Fruit fly (Drosophila melanogaster): ENCODE measurements around the gene CG33969.

The CG33969 gene

DNA sequence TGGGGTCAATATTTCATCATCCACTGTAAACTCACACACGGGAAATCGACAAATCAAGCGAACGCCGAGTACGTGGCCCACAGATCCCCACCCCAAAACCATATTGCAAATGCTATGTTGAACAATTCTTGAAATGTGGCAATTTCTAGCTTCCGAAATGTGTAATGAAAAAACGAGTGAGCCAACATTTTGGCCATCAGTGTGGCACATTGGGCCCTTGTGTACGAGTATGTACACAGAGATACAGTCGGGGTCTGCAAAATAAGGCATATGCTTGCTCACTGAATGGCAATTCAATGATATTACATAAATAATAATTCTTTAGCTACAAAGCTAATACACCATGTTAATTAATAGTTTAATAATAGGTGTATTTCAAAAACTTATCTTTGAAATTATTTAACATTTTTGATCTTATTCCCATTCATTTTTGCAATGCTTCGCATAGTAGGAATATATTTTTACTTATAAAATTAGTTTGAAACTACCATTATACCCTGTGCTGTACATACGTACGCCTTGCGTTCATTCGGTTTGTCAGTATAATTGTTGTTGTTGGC lies 6.3 kb upstream of the CG33969 start (continued):
- TF ChIP-seq CG9139 (GFP tag; optimal IDR thresholded peaks at IDR 0.05) (peak; percentile 78), achi (GFP tag; optimal IDR thresholded peaks at IDR 0.05) (peak; percentile 92), CG8319 (GFP tag; optimal IDR thresholded peaks at IDR 0.05) (peak; percentile 91), Ets21C (GFP tag; optimal IDR thresholded peaks at IDR 0.05) (peak; percentile 83), dsx (GFP tag; optimal IDR thresholded peaks at IDR 0.05; ENCODE audit: poor library complexity, severe bottlenecking) (peak; percentile 86), Eip78C (GFP tag) (peak; percentile 99), CG31627 (GFP tag; optimal IDR thresholded peaks at IDR 0.05) (peak; percentile 93), eg (GFP tag; IDR thresholded peaks at IDR 0.05) (peak; percentile 87), dac (GFP tag; optimal IDR thresholded peaks at IDR 0.05) (peak; percentile 79), Smox (GFP tag; optimal IDR thresholded peaks at IDR 0.05) (peak; percentile 92), lz (GFP tag; optimal IDR thresholded peaks at IDR 0.05) (peak; percentile 90), svp (GFP tag) (peak; percentile 95), CG8632 (GFP tag; optimal IDR thresholded peaks at IDR 0.05) (peak; percentile 91), Eip75B (GFP tag; optimal IDR thresholded peaks at IDR 0.05) (peak; percentile 90), fd59A (GFP tag; optimal IDR thresholded peaks at IDR 0.05) (peak; percentile 84), CG16779 (tag; optimal IDR thresholded peaks at IDR 0.05) (peak; percentile 84), CG6808 (GFP tag; optimal IDR thresholded peaks at IDR 0.05) (peak; percentile 89), spab (GFP tag; optimal IDR thresholded peaks at IDR 0.05) (peak; percentile 89), CG11294 (GFP tag; IDR thresholded peaks at IDR 0.05) (peak; percentile 83), net (GFP tag; optimal IDR thresholded peaks at IDR 0.05) (peak; percentile 95), CG11762 (GFP tag; optimal IDR thresholded peaks at IDR 0.05; ENCODE audit: insufficient read depth) (peak; percentile 86), esn (GFP tag; optimal IDR thresholded peaks at IDR 0.05) (peak; percentile 95), salr (GFP tag; optimal IDR thresholded peaks at IDR 0.05) (peak; percentile 67 to 94), ss (GFP tag; optimal IDR thresholded peaks at IDR 0.05) (peak; percentile 81 to 83), CG10631 (GFP tag; optimal IDR thresholded peaks at IDR 0.05) (peak; percentile 91), CG3032 (tag; optimal IDR thresholded peaks at IDR 0.05) (peak; percentile 90), CG6163 (GFP tag; IDR thresholded peaks at IDR 0.05) (peak; percentile 84), Lpt (GFP tag; optimal IDR thresholded peaks at IDR 0.05) (peak; percentile 90), CG6792 (GFP tag; optimal IDR thresholded peaks at IDR 0.05) (peak; percentile 92), Sox102F (GFP tag; optimal IDR thresholded peaks at IDR 0.05) (peak; percentile 90), CG8119 (GFP tag; IDR thresholded peaks at IDR 0.05) (peak; percentile 96), vri (GFP tag; optimal IDR thresholded peaks at IDR 0.05) (peak; percentile 88)

DNA sequence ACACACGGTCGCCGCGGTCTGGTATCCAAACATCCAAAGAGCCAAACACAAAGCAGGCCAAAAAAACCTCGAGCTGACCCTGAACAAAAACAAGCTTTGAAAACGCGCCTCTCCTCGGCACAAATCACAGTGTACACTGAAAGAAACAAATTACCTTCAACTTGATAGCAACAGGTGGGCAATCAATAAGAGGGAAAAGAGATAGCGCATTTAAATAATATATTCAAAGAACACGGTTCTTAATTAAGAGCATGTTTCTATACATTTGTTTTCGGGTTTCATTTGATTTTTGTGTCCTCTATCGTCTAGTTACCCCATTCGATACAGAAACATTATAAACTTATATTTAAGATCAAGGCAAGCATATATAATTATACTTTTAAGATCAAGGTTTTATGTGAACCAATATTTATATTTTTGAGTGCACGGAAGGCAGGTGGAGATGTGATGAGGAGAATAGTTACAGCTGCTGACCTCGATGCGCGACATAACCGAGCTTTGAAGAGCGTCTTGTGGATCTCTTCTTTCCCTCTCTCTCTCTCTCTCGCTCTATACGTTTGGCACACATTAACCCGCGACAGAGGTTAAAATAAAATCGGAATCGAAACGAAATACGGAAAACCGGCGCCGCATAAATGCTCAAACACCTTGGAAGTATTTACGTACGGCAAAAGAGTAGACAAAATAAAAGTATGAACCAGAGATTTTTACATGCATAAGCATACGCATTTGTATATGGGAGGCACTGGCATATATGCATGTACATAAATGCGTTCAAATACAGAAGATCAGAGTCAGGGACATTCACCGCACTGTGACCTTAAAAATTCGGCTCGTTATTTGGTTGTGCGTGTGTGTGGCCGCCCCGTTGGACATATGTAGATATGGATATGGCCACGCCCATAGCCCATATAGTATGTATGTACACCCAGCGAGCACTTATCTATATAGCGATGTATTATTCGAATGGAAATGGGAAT lies 5.2 kb upstream of the CG33969 start:
- TF ChIP-seq Lpt (GFP tag; optimal IDR thresholded peaks at IDR 0.05): peak; percentile 84
- no peak for TF ChIP-seq Blimp-1 (GFP tag; optimal IDR thresholded peaks at IDR 0.05)
- TF ChIP-seq CG8319 (GFP tag; optimal IDR thresholded peaks at IDR 0.05): peak; percentile 69
- TF ChIP-seq fkh (GFP tag; optimal IDR thresholded peaks at IDR 0.05): peak; percentile 62
- TF ChIP-seq Eip78C (GFP tag): peak; percentile 95
- peak; percentile 82 for TF ChIP-seq CG10631 (GFP tag; optimal IDR thresholded peaks at IDR 0.05)
- TF ChIP-seq Hr38 (GFP tag; optimal IDR thresholded peaks at IDR 0.05): no peak
- TF ChIP-seq cyc (GFP tag; optimal IDR thresholded peaks at IDR 0.05): peak; percentile 59
- TF ChIP-seq dsx (GFP tag; optimal IDR thresholded peaks at IDR 0.05; ENCODE audit: poor library complexity, severe bottlenecking): peak; percentile 67
- peak; percentile 79 for TF ChIP-seq OdsH (GFP tag; optimal IDR thresholded peaks at IDR 0.05)
- TF ChIP-seq svp (GFP tag): peak; percentile 89
- peak; percentile 75 for TF ChIP-seq Smox (GFP tag; optimal IDR thresholded peaks at IDR 0.05)
- peak; percentile 82 for TF ChIP-seq dac (GFP tag; optimal IDR thresholded peaks at IDR 0.05)
- peak; percentile 88 for TF ChIP-seq CG4318 (GFP tag; optimal IDR thresholded peaks at IDR 0.05)
- peak; percentile 72 for TF ChIP-seq CG3032 (tag; optimal IDR thresholded peaks at IDR 0.05)
- peak; percentile 12 for TF ChIP-seq CG9139 (GFP tag; optimal IDR thresholded peaks at IDR 0.05)
- peak; percentile 81 for TF ChIP-seq acj6 (GFP tag; optimal IDR thresholded peaks at IDR 0.05)
- TF ChIP-seq net (GFP tag; optimal IDR thresholded peaks at IDR 0.05): peak; percentile 81
- TF ChIP-seq pdm3 (GFP tag; optimal IDR thresholded peaks at IDR 0.05): peak; percentile 85
- peak; percentile 11 for TF ChIP-seq Eip93F (GFP tag; optimal IDR thresholded peaks at IDR 0.05)
- TF ChIP-seq Met (GFP tag; optimal IDR thresholded peaks at IDR 0.05): peak; percentile 76
- peak; percentile 79 for TF ChIP-seq esn (GFP tag; optimal IDR thresholded peaks at IDR 0.05)
- peak; percentile 64 for TF ChIP-seq CG6163 (GFP tag; IDR thresholded peaks at IDR 0.05)
- TF ChIP-seq CG15336 (GFP tag; IDR thresholded peaks at IDR 0.05): peak; percentile 85
- TF ChIP-seq Gug (GFP tag; IDR thresholded peaks at IDR 0.05): peak; percentile 52; the same call in 1 of the 2 replicates
- peak in 1 of 2 experiments; percentile 54 for TF ChIP-seq ss (GFP tag; optimal IDR thresholded peaks at IDR 0.05)
- TF ChIP-seq CG10669 (GFP tag; optimal IDR thresholded peaks at IDR 0.05): peak; percentile 70
- TF ChIP-seq Sox102F (GFP tag; optimal IDR thresholded peaks at IDR 0.05): peak; percentile 78

All from whole organism, prepupa.